Worm (Caenorhabditis elegans): Measurements from ENCODE around the gene srx-38.

ce11 chrV:5132441-5132840 is 23.0 kb downstream of the srx-38 start, which contains the start of gene F14F9.4:
- TF ChIP-seq hlh-30 (tag; optimal IDR thresholded peaks at IDR 0.05; ENCODE audit: insufficient read depth) (no peak), hlh-8 (tag; optimal IDR thresholded peaks at IDR 0.05) (no peak), nfya-1 (tag; optimal IDR thresholded peaks at IDR 0.05) (no peak), unc-55 (GFP tag; optimal IDR thresholded peaks at IDR 0.05) (no peak), elt-2 (tag; optimal IDR thresholded peaks at IDR 0.05) (no peak), pag-3 (tag; optimal IDR thresholded peaks at IDR 0.05; ENCODE audit: borderline replicate concordance) (no peak)
